Fruit fly (Drosophila melanogaster): ENCODE data around the gene pigeon.

The pigeon gene

DNA sequence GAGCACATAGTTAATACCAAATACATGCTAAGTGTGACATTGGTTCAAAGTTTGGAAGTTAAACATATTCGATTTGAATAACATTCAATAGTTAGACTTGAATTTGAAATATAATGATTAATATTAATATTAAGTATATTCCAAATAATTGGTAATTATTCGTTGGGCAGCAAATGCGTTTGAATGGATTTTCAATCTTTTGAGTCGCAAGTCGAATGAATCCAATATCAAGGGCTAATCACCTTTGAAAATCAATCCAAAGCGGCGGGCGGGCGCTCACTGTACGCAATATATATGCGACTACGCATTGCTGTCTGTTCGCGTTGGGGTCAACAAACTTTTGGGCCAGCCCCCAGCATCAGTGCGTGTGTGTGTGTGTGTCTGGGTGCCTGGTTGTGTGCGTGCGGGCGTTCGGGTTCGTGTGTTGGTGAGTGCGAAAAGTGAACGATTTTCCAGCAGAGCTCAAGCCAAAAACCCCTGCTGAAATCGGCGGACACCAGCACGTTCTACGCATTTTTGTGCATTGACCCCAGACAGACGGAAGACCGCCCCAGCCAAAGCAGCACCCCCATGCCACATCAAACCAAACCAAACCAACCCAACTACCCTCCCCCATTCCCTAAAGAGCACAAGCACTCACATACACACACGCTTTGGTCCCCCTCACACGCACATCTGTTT is 47.3 kb upstream of the pigeon start (continued):
- TF ChIP-seq CG6765 (GFP tag; optimal IDR thresholded peaks at IDR 0.05), result no peak
- TF ChIP-seq gcm (GFP tag; optimal IDR thresholded peaks at IDR 0.05), result peak; percentile 17
- no peak for TF ChIP-seq zen2 (GFP tag; IDR thresholded peaks at IDR 0.05; ENCODE audit: partially characterized antibody)
- TF ChIP-seq CG14050 (GFP tag; IDR thresholded peaks at IDR 0.05), result no peak
- TF ChIP-seq Stat92E (GFP tag; optimal IDR thresholded peaks at IDR 0.05), result no peak
- no peak for TF ChIP-seq CG4707 (GFP tag; optimal IDR thresholded peaks at IDR 0.05)
- no peak for TF ChIP-seq crp (GFP tag; optimal IDR thresholded peaks at IDR 0.05)
- TF ChIP-seq Ssrp (tag; optimal IDR thresholded peaks at IDR 0.05), result peak; percentile 32
- TF ChIP-seq CG10431 (GFP tag; optimal IDR thresholded peaks at IDR 0.05), result no peak
- no peak for TF ChIP-seq CG32767 (GFP tag; IDR thresholded peaks at IDR 0.05)
- TF ChIP-seq CG17359 (tag; optimal IDR thresholded peaks at IDR 0.05), result peak; percentile 24
- no peak for TF ChIP-seq CG33557 (GFP tag; optimal IDR thresholded peaks at IDR 0.05)
- TF ChIP-seq Atf3 (GFP tag; optimal IDR thresholded peaks at IDR 0.05), result no peak
- no peak for TF ChIP-seq CG7786 (GFP tag; optimal IDR thresholded peaks at IDR 0.05)
- TF ChIP-seq jumu (GFP tag; optimal IDR thresholded peaks at IDR 0.05), result no peak
- no peak for TF ChIP-seq MBD-R2 (GFP tag; IDR thresholded peaks at IDR 0.05)
- TF ChIP-seq ind (GFP tag; optimal IDR thresholded peaks at IDR 0.05), result no peak
- no peak for TF ChIP-seq Bgb (GFP tag; IDR thresholded peaks at IDR 0.05; ENCODE audit: partially characterized antibody)
- no peak for TF ChIP-seq CG10959 (GFP tag; IDR thresholded peaks at IDR 0.05)
- no peak for TF ChIP-seq E2f2 (GFP tag; IDR thresholded peaks at IDR 0.05)
- TF ChIP-seq ash1 (GFP tag; optimal IDR thresholded peaks at IDR 0.05), result no peak
- TF ChIP-seq Dll (GFP tag; IDR thresholded peaks at IDR 0.05; ENCODE audit: partially characterized antibody), result no peak
- no peak for TF ChIP-seq CG17612 (GFP tag; IDR thresholded peaks at IDR 0.05)
- peak in 1 of 2 experiments; percentile 21 for TF ChIP-seq dpn (GFP tag; optimal IDR thresholded peaks at IDR 0.05)
- TF ChIP-seq CG17829 (tag; optimal IDR thresholded peaks at IDR 0.05), result no peak
- TF ChIP-seq jing (GFP tag; optimal IDR thresholded peaks at IDR 0.05), result no peak
- TF ChIP-seq Taf1 (GFP tag; IDR thresholded peaks at IDR 0.05), result no peak
- TF ChIP-seq CG16813 (GFP tag; IDR thresholded peaks at IDR 0.05; ENCODE audit: partially characterized antibody), result no peak
- no peak for TF ChIP-seq slbo (GFP tag; IDR thresholded peaks at IDR 0.05)
- TF ChIP-seq zen (tag; optimal IDR thresholded peaks at IDR 0.05), result no peak

DNA sequence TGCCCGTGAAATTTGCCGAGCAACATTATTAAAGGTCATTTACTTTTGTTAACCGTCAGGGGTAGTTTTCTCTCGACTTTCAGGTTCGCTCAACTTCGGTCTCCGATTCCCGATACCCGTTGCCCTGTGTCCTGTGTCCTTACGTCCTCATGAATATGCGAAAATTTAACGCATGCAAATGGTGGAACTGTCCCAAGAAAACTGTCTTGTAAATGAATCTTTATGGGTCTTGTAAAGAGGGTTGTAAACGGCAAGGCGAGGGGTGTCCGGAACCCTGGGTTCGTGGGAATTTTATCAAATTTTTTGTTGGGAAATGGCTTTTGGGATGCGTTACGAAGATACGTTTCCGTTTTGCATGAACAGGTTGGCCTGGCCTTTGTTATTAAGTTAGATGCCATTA is 46.1 kb upstream of the pigeon start:
- TF ChIP-seq abd-A (tag; optimal IDR thresholded peaks at IDR 0.05) (peak; percentile 50), crol (GFP tag; IDR thresholded peaks at IDR 0.05) (peak; percentile 30; the same call in 1 of the 2 replicates), zen (tag; optimal IDR thresholded peaks at IDR 0.05) (peak; percentile 4), pros (GFP tag; optimal IDR thresholded peaks at IDR 0.05) (peak; percentile 96), pfk (GFP tag; optimal IDR thresholded peaks at IDR 0.05) (peak; percentile 12), vvl (GFP tag; IDR thresholded peaks at IDR 0.05) (peak; percentile 69), Sry-β (GFP tag; optimal IDR thresholded peaks at IDR 0.05) (no peak), HLH4C (GFP tag; IDR thresholded peaks at IDR 0.05; ENCODE audit: partially characterized antibody) (no peak), ara (GFP tag; IDR thresholded peaks at IDR 0.05) (no peak), cad (GFP tag; optimal IDR thresholded peaks at IDR 0.05) (peak; percentile 87), tll (GFP tag; optimal IDR thresholded peaks at IDR 0.05) (peak in 1 of 2 experiments; percentile 44), CG13894 (tag; optimal IDR thresholded peaks at IDR 0.05) (peak; percentile 77), nerfin-1 (tag; optimal IDR thresholded peaks at IDR 0.05) (peak; percentile 14), Hand (GFP tag; optimal IDR thresholded peaks at IDR 0.05) (no peak), chinmo (GFP tag; IDR thresholded peaks at IDR 0.05; ENCODE audit: partially characterized antibody) (0 out of 4 replicates have a peak, but pooled peaks have one; percentile 49), gsb-n (tag; optimal IDR thresholded peaks at IDR 0.05) (peak; percentile 13)
